Worm (Caenorhabditis elegans): ENCODE results near the gene EGAP9.4.

EGAP9.4 gene

ce11 chrV:6538323-6538722, 38.3 kb upstream of the EGAP9.4 start (continued):
- TF ChIP-seq ceh-88 (GFP tag; IDR thresholded peaks at IDR 0.05) (no peak), nhr-19 (GFP tag; conservative IDR thresholded peaks at IDR 0.05) (no peak), jun-1 (tag; optimal IDR thresholded peaks at IDR 0.05) (no peak), aha-1 (tag; optimal IDR thresholded peaks at IDR 0.05) (no peak), nhr-47 (tag; optimal IDR thresholded peaks at IDR 0.05) (no peak), unc-62 (GFP tag; optimal IDR thresholded peaks at IDR 0.05) (no peak), dsc-1 (tag; optimal IDR thresholded peaks at IDR 0.05) (peak; percentile 28), hlh-17 (GFP tag; optimal IDR thresholded peaks at IDR 0.05; ENCODE audit: borderline replicate concordance) (no peak), isw-1 (GFP tag; IDR thresholded peaks at IDR 0.05) (no peak), elt-2 (tag; optimal IDR thresholded peaks at IDR 0.05) (no peak), ceh-8 (GFP tag; optimal IDR thresholded peaks at IDR 0.05) (no peak), ama-1 (optimal IDR thresholded peaks at IDR 0.05) (no peak), vab-15 (tag; optimal IDR thresholded peaks at IDR 0.05) (no peak), pax-3 (tag; optimal IDR thresholded peaks at IDR 0.05) (no peak), elt-3 (tag; optimal IDR thresholded peaks at IDR 0.05) (no peak), sup-37 (GFP tag; optimal IDR thresholded peaks at IDR 0.05) (no peak), Y116A8C.19 (tag; optimal IDR thresholded peaks at IDR 0.05; ENCODE audit: borderline replicate concordance) (no peak), fkh-8 (tag; optimal IDR thresholded peaks at IDR 0.05) (no peak), pqm-1 (tag; optimal IDR thresholded peaks at IDR 0.05) (no peak), mab-9 (GFP tag; IDR thresholded peaks at IDR 0.05) (no peak), lsy-2 (tag; optimal IDR thresholded peaks at IDR 0.05) (peak in 1 of 2 experiments; percentile 48)

- peak; percentile 47 for TF ChIP-seq snu-23 (GFP tag; optimal IDR thresholded peaks at IDR 0.05)
- TF ChIP-seq C16A3.4 (tag; optimal IDR thresholded peaks at IDR 0.05): peak; percentile 2
- TF ChIP-seq nhr-90 (tag; optimal IDR thresholded peaks at IDR 0.05; ENCODE audit: poor library complexity): peak; percentile 4
- peak in 1 of 2 experiments; percentile 22 for TF ChIP-seq mdl-1 (tag; optimal IDR thresholded peaks at IDR 0.05)
- no peak for TF ChIP-seq mab-9 (GFP tag; IDR thresholded peaks at IDR 0.05)
- peak; percentile 63 for TF ChIP-seq blmp-1 (tag; optimal IDR thresholded peaks at IDR 0.05)
- TF ChIP-seq nhr-28 (tag; optimal IDR thresholded peaks at IDR 0.05): no peak
- TF ChIP-seq lsy-2 (tag; optimal IDR thresholded peaks at IDR 0.05): peak in 1 of 2 experiments; percentile 38
- no peak for TF ChIP-seq hlh-4 (tag; optimal IDR thresholded peaks at IDR 0.05)
- no peak for TF ChIP-seq ama-1 (optimal IDR thresholded peaks at IDR 0.05)
- TF ChIP-seq C34B4.2 (tag; optimal IDR thresholded peaks at IDR 0.05): no peak
- TF ChIP-seq elt-2 (tag; optimal IDR thresholded peaks at IDR 0.05): no peak
- TF ChIP-seq elt-3 (tag; optimal IDR thresholded peaks at IDR 0.05): peak in 1 of 6 experiments; percentile 48
- peak; percentile 11 for TF ChIP-seq mep-1 (tag; optimal IDR thresholded peaks at IDR 0.05)
- no peak for TF ChIP-seq grh-1 (GFP tag; IDR thresholded peaks at IDR 0.05)
- TF ChIP-seq unc-62 (GFP tag; optimal IDR thresholded peaks at IDR 0.05): no peak
- TF ChIP-seq lin-14 (GFP tag; optimal IDR thresholded peaks at IDR 0.05): peak; percentile 80
- no peak for TF ChIP-seq ets-5 (GFP tag; IDR thresholded peaks at IDR 0.05)
- peak; percentile 44 for TF ChIP-seq skn-1 (tag; optimal IDR thresholded peaks at IDR 0.05)
- no peak for TF ChIP-seq fkh-10 (GFP tag; optimal IDR thresholded peaks at IDR 0.05)
- TF ChIP-seq nhr-20 (tag; optimal IDR thresholded peaks at IDR 0.05): peak; percentile 49
- peak; percentile 32 for TF ChIP-seq nhr-71 (tag; optimal IDR thresholded peaks at IDR 0.05)
- TF ChIP-seq dpl-1 (GFP tag; optimal IDR thresholded peaks at IDR 0.05): peak in 1 of 3 experiments; percentile 12
- no peak for TF ChIP-seq efl-1 (optimal IDR thresholded peaks at IDR 0.05)
- peak in 1 of 2 experiments; percentile 77 for TF ChIP-seq efl-1 (GFP tag; optimal IDR thresholded peaks at IDR 0.05 in 1 of 2)
These were observed 34.8 kb upstream of the EGAP9.4 start for ce11 chrV:6541875-6542274.

ce11 chrV:6544999-6545398, 31.7 kb upstream of the EGAP9.4 start:
- TF ChIP-seq nhr-90 (tag; optimal IDR thresholded peaks at IDR 0.05; ENCODE audit: poor library complexity) (peak; percentile 28), isw-1 (GFP tag; IDR thresholded peaks at IDR 0.05) (no peak), lin-14 (GFP tag; optimal IDR thresholded peaks at IDR 0.05) (peak; percentile 77), blmp-1 (tag; optimal IDR thresholded peaks at IDR 0.05) (peak; percentile 37), nhr-71 (tag; optimal IDR thresholded peaks at IDR 0.05) (peak; percentile 6), nhr-20 (tag; optimal IDR thresholded peaks at IDR 0.05) (peak; percentile 41), nhr-28 (tag; optimal IDR thresholded peaks at IDR 0.05) (no peak), snu-23 (GFP tag; optimal IDR thresholded peaks at IDR 0.05) (peak; percentile 42), mep-1 (tag; optimal IDR thresholded peaks at IDR 0.05) (peak; percentile 40)

Data from whole organism, L1 larva.